Worm (Caenorhabditis elegans): ENCODE results near the gene txt-1.

DNA sequence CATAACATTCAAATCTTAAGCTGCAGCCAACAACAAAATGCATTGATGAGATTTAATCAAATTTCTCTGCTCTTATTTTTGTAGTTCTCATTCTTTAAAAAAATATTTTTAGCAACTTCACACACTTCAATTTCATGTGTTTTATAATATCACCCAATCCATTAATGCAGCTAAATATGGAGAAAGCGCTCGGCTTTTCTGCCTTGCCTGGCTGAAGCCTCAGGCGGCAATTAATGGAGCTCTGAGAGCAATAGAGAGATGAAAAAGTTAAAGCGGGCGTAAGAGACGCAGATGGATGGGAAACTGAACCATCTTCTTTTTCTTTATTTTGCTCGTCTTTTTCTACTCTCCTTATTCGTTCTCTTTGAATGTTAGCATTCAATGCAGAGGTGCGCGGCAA, 1.7 kb downstream of the txt-1 start:
- no peak for TF ChIP-seq hlh-26 (GFP tag; conservative IDR thresholded peaks at IDR 0.05)
- no peak for TF ChIP-seq madf-8 (GFP tag; conservative IDR thresholded peaks at IDR 0.05)

Data from whole organism, young adult.